Fruit fly (Drosophila melanogaster) whole organism: ENCODE data around the gene Targ1.

Experiments
- CG8478 ChIP-seq: fragments of >200 bp; optimal IDR thresholded peaks from 2 replicates; lab custom pipeline; 2018; ENCODE audit warnings: inconsistent platforms
- pan ChIP-seq: fragments of >200 bp; optimal IDR thresholded peaks from 2 replicates; lab custom pipeline; 2017

DNA sequence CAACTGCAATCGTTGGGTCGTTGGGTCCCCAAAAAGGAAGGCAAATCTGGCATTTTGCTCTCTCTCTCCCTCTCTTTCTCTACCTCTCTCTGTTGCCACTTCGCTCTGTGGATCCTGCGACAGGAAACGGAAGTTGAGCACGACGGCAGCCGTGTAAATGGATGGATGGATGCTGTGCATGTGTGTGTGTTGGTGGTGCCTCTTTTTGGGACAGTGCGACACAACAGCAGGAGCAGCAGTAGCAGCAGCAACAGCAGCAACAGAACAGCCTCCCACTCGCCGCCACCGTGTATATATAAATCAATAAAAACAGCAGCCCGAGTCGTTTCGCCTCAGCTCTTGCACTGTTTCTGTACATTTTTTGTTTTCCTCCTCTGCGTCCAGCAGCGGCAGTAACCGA, 10.7 kb downstream of the Targ1 start:
- TF ChIP-seq CG8478 (lab: Kevin White, UChicago) (no peak), pan (no peak)
